Worm (Caenorhabditis elegans) whole organism, L2 larva: ENCODE measurements around the gene wbp-11.

Experiments used
- ZK546.5 ChIP-seq: sonication (generic microtip); optimal IDR thresholded peaks from 2 replicates; lab custom pipeline; 2017; ENCODE audit warnings: missing biosample characterization, missing genetic modification characterization
- alr-1 ChIP-seq: fragments of 150-350 bp; optimal IDR thresholded peaks from 2 replicates; lab custom pipeline; 2014; ENCODE audit warnings: missing biosample characterization, missing genetic modification characterization
- aly-2 ChIP-seq: fragments of 150-350 bp; optimal IDR thresholded peaks from 2 replicates; lab custom pipeline; 2014; ENCODE audit warnings: missing biosample characterization, missing genetic modification characterization
- ama-1 ChIP-seq: fragments of 150-350 bp; optimal IDR thresholded peaks from 2 replicates; lab custom pipeline; 2018; ENCODE audit warnings: inconsistent platforms
- egl-27 ChIP-seq: sonication (generic microtip); optimal IDR thresholded peaks from 3 replicates; lab custom pipeline; 2017; ENCODE audit warnings: missing biosample characterization, missing genetic modification reagents, missing genetic modification characterization
- fos-1 ChIP-seq: fragments of 150-350 bp; optimal IDR thresholded peaks from 2 replicates; lab custom pipeline; 2014; ENCODE audit warnings: missing biosample characterization, missing genetic modification characterization
- lin-11 ChIP-seq: fragments of 150-350 bp; sonication (generic microtip); optimal IDR thresholded peaks from 2 replicates; lab custom pipeline; 2014; ENCODE audit warnings: missing biosample characterization, missing genetic modification characterization, inconsistent platforms, mixed read lengths
- lin-13 ChIP-seq: fragments of 150-350 bp; optimal IDR thresholded peaks from 2 replicates; lab custom pipeline; 2014; ENCODE audit warnings: missing biosample characterization, missing genetic modification reagents, missing genetic modification characterization
- mdl-1 ChIP-seq, 2 experiments: fragments of 150-350 bp in 1 of 2; sonication (generic microtip) in 1 of 2; optimal IDR thresholded peaks; 2 replicates each; lab custom pipeline; 2017; ENCODE audit warnings: missing biosample characterization in 2 of 2, missing genetic modification characterization in 2 of 2
- nhr-11 ChIP-seq: fragments of 150-350 bp; optimal IDR thresholded peaks from 2 replicates; lab custom pipeline; 2014; ENCODE audit warnings: missing biosample characterization, missing genetic modification characterization
- nhr-129 ChIP-seq: fragments of 150-350 bp; optimal IDR thresholded peaks from 2 replicates; lab custom pipeline; 2014; ENCODE audit warnings: missing biosample characterization, missing genetic modification characterization
- skn-1 ChIP-seq: sonication (generic microtip); optimal IDR thresholded peaks from 2 replicates; lab custom pipeline; 2017; ENCODE audit warnings: missing biosample characterization, missing genetic modification characterization
- ztf-1 ChIP-seq: fragments of 200-800 bp; sonication (Bioruptor generic); conservative IDR thresholded peaks from 2 replicates; pipeline ENCODE4 v1.3.6; 2022; ENCODE audit warnings: missing genetic modification characterization, missing compliant biosample characterization
- ztf-11 ChIP-seq: sonication (generic microtip); optimal IDR thresholded peaks from 2 replicates; lab custom pipeline; 2017; ENCODE audit warnings: missing biosample characterization, missing genetic modification characterization

ce11 chrII:10164137-10164536 lies 8.6 kb upstream of the wbp-11 start:
- TF ChIP-seq ztf-11 (tag; lab: Kevin White, UChicago) (no peak), alr-1 (tag; lab: Kevin White, UChicago) (no peak), aly-2 (tag; lab: Kevin White, UChicago) (no peak), lin-11 (tag; lab: Kevin White, UChicago) (no peak), egl-27 (tag; lab: Kevin White, UChicago) (no peak), ama-1 (lab: Kevin White, UChicago) (no peak), nhr-11 (tag; lab: Kevin White, UChicago) (no peak), skn-1 (tag; lab: Kevin White, UChicago) (no peak), mdl-1 (tag; optimal IDR thresholded peaks at IDR 0.05; lab: Kevin White, UChicago) (no peak), ZK546.5 (tag; lab: Kevin White, UChicago) (no peak), nhr-129 (tag; lab: Kevin White, UChicago) (no peak), ztf-1 (GFP tag; lab: Robert Waterston, UW) (no peak), fos-1 (tag; lab: Kevin White, UChicago) (no peak), lin-13 (GFP tag; lab: Kevin White, UChicago) (no peak)
